Fruit fly (Drosophila melanogaster): ENCODE measurements around the gene CG16743.

CG16743 gene

DNA sequence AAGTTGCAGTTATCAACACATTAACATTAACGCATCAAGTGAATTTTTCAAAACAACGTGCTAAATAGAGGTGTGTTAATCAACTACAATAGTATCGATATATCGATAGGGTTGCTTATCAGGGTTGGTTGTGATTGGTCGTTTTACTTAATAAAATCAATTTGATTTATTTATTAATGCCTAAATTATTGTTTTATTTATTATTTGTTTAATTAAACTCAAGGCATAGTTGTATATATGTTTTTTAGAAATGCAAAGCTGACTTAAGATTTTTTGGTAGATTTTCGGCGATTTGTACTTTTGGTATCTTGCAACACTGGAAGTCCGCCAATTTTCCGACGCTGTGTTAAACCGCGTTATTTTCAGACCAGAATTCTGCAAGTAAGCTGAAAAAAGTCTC lies 38.9 kb downstream of the CG16743 start, which contains the start of the genes Art8 and dUTPase (continued):
- TF ChIP-seq CG9609 (GFP tag; optimal IDR thresholded peaks at IDR 0.05) (no peak), CG15011 (GFP tag; optimal IDR thresholded peaks at IDR 0.05) (peak; percentile 5), cato (GFP tag; optimal IDR thresholded peaks at IDR 0.05; ENCODE audit: borderline replicate concordance) (peak; percentile 57), CG9215 (GFP tag; IDR thresholded peaks at IDR 0.05) (peak; percentile 23; the same call in 1 of the 2 replicates), CG4854 (GFP tag; optimal IDR thresholded peaks at IDR 0.05) (peak; percentile 59), Adf1 (GFP tag; IDR thresholded peaks at IDR 0.05) (peak; percentile 23), Mes4 (GFP tag; optimal IDR thresholded peaks at IDR 0.05) (no peak), Lhr (GFP tag; optimal IDR thresholded peaks at IDR 0.05) (peak; percentile 53), ap (GFP tag; IDR thresholded peaks at IDR 0.05) (peak; percentile 22; the same call in 1 of the 2 replicates), lilli (GFP tag; optimal IDR thresholded peaks at IDR 0.05) (peak; percentile 84), pfk (GFP tag; optimal IDR thresholded peaks at IDR 0.05) (no peak), maf-S (GFP tag; optimal IDR thresholded peaks at IDR 0.05) (peak; percentile 3), Hr51 (GFP tag; optimal IDR thresholded peaks at IDR 0.05) (peak in 1 of 2 experiments; percentile 34), CG8478 (optimal IDR thresholded peaks at IDR 0.05) (no peak), vvl (GFP tag; IDR thresholded peaks at IDR 0.05) (peak; percentile 76), rib (GFP tag; IDR thresholded peaks at IDR 0.05) (no peak), CkIIα-i1 (GFP tag; IDR thresholded peaks at IDR 0.05) (no peak), E2f2 (GFP tag; IDR thresholded peaks at IDR 0.05) (peak; percentile 89), Dfd (GFP tag; optimal IDR thresholded peaks at IDR 0.05) (no peak), CG11247 (GFP tag; IDR thresholded peaks at IDR 0.05) (peak; percentile 65), CG12299 (tag; optimal IDR thresholded peaks at IDR 0.05) (peak; percentile 51), CG42726 (GFP tag; IDR thresholded peaks at IDR 0.05; ENCODE audit: partially characterized antibody) (peak; percentile 78), MBD-R2 (GFP tag; IDR thresholded peaks at IDR 0.05) (peak; percentile 86), CG43689 (GFP tag; IDR thresholded peaks at IDR 0.05) (no peak), nom (GFP tag; optimal IDR thresholded peaks at IDR 0.05) (no peak), ase (GFP tag; IDR thresholded peaks at IDR 0.05) (peak; percentile 60; the same call in 2 of the 3 replicates), CG1792 (GFP tag; optimal IDR thresholded peaks at IDR 0.05) (no peak), ash1 (GFP tag; optimal IDR thresholded peaks at IDR 0.05) (no peak), CG6254 (GFP tag; optimal IDR thresholded peaks at IDR 0.05) (no peak), Dp (GFP tag; optimal IDR thresholded peaks at IDR 0.05) (peak; percentile 82), H2.0 (GFP tag; IDR thresholded peaks at IDR 0.05) (peak; percentile 53), CG14860 (GFP tag; IDR thresholded peaks at IDR 0.05; ENCODE audit: partially characterized antibody) (peak; percentile 77), D19B (GFP tag; optimal IDR thresholded peaks at IDR 0.05) (peak; percentile 4), CG18619 (GFP tag; optimal IDR thresholded peaks at IDR 0.05) (peak; percentile 14), CG13894 (tag; optimal IDR thresholded peaks at IDR 0.05) (no peak), CG9932 (GFP tag; IDR thresholded peaks at IDR 0.05) (peak; percentile 85), NC2α (GFP tag; optimal IDR thresholded peaks at IDR 0.05) (peak; percentile 8), abd-A (tag; optimal IDR thresholded peaks at IDR 0.05) (no peak), CG15073 (GFP tag; optimal IDR thresholded peaks at IDR 0.05) (no peak), en (GFP tag; optimal IDR thresholded peaks at IDR 0.05) (no peak), fd64A (GFP tag; optimal IDR thresholded peaks at IDR 0.05) (no peak), D (optimal IDR thresholded peaks at IDR 0.05) (no peak), D (GFP tag; optimal IDR thresholded peaks at IDR 0.05) (no peak), HLHmδ (GFP tag; optimal IDR thresholded peaks at IDR 0.05) (no peak), trh (GFP tag; optimal IDR thresholded peaks at IDR 0.05) (peak; percentile 4), CG33557 (GFP tag; optimal IDR thresholded peaks at IDR 0.05) (peak; percentile 15), B-H2 (GFP tag; optimal IDR thresholded peaks at IDR 0.05) (peak; percentile 68), Pdp1 (GFP tag; optimal IDR thresholded peaks at IDR 0.05) (peak; percentile 21 to 61), Hr3 (GFP tag; optimal IDR thresholded peaks at IDR 0.05) (peak; percentile 75), esg (GFP tag; conservative IDR thresholded peaks at IDR 0.05) (0 out of 2 replicates have a peak, but pooled peaks have one; percentile 34), hb (GFP tag; IDR thresholded peaks at IDR 0.05; ENCODE audit: partially characterized antibody) (peak; percentile 61; the same call in 2 of the 3 replicates)
